Worm (Caenorhabditis elegans): ENCODE data around the gene R07B1.6.

The R07B1.6 gene

DNA sequence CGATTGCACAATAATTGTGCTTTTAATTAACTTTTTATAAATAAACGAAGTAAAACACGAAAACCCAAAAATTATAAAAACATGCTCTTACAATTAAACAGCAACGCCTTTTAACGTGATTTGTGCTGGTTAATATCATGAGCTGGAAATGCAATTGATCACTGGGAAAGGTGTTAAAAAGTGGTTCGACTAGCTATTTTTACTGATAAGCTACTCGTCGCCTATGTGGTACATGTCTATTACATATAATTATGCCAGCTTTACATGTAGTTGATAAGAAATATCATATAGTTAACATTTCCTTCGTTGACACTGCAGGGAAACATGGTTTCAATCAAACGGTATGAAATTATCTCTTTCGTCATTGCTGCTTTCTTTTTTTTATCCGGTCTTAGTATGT, 8.4 kb upstream of the R07B1.6 start, which contains the start of gene scav-5:
Gene scav-5 (plus strand): TSS at position 297 of the 400 bp plus-strand sequence.
- TF ChIP-seq scrt-1 (GFP tag; IDR thresholded peaks at IDR 0.05) (no peak), F13C5.2 (tag; optimal IDR thresholded peaks at IDR 0.05) (no peak)

DNA sequence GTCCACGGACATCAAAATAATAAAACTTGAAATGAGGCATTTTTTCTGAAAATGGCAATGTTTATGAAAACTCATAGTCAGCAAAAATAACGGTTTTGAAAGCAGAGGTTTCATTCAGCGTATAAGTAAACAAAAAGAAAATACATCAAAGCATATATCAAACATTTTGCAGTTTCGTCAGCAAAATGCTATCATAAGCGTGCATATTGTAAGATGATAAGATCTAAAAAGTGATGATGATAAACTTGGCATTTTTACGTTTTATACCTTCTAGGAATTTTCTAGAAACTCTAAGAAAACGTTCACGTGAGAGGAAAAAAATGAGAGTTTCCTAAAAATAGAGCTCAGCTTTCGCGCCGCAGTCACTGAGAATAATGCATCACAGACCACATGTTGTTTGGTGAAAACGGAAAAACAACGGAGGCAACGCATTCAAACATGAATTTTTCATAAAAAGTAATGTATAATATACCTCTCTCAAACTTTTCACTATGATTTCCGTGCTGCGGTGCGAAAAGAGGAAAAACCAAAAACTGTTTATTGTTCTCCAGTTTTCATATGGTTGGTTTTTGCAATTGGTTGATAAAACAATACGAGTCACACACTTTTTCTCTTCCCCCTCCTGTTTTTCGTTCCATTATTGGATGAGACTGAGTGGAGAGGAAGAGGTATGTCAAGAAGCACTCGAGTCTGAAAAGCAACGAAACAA, 3.4 kb upstream of the R07B1.6 start, which contains the start of the genes gst-36 and R07B1.5:
Gene gst-36 (minus strand): TSS at position 45 of the 709 bp plus-strand sequence.
Gene R07B1.5 (plus strand): TSS at position 665 of the 709 bp plus-strand sequence.
- TF ChIP-seq hmbx-1 (tag; optimal IDR thresholded peaks at IDR 0.05) (no peak), flt-1 (GFP tag; IDR thresholded peaks at IDR 0.05) (no peak), tra-4 (tag; optimal IDR thresholded peaks at IDR 0.05) (no peak), sea-1 (GFP tag; conservative IDR thresholded peaks at IDR 0.05) (no peak), hmg-4 (GFP tag; optimal IDR thresholded peaks at IDR 0.05) (no peak), ceh-36 (tag; optimal IDR thresholded peaks at IDR 0.05) (no peak), hnd-1 (tag; optimal IDR thresholded peaks at IDR 0.05) (no peak), ets-7 (tag; optimal IDR thresholded peaks at IDR 0.05) (no peak), ceh-13 (GFP tag; optimal IDR thresholded peaks at IDR 0.05) (no peak)

DNA sequence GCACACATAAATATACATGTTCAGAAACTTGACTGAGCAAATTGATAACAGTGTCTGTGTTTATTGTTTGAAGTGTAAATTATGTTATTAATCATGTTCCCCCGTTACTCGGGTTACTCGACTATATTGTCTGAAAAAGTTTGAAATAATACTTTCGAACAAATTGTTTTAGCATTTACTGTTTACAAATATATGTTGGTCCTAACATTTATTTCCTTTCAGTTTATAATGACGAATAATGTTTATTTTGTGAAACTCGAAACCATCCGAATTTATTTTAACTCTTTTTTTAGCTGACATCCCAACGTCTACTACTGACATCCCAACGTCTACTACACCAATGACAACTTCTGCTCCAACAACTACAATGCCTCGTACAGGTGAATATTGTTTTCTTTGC, 2.4 kb downstream of the R07B1.6 start, which contains the start of gene R07B1.7:
Gene R07B1.7 (plus strand): TSS at position 301 of the 400 bp plus-strand sequence.
- TF ChIP-seq pes-1 (GFP tag; IDR thresholded peaks at IDR 0.05) (no peak), aly-1 (tag; optimal IDR thresholded peaks at IDR 0.05) (no peak), tbx-37 (GFP tag; conservative IDR thresholded peaks at IDR 0.05) (no peak), hnd-1 (tag; optimal IDR thresholded peaks at IDR 0.05) (no peak), F13C5.2 (tag; optimal IDR thresholded peaks at IDR 0.05) (no peak), ceh-36 (tag; optimal IDR thresholded peaks at IDR 0.05) (no peak), scrt-1 (GFP tag; IDR thresholded peaks at IDR 0.05) (no peak)

DNA sequence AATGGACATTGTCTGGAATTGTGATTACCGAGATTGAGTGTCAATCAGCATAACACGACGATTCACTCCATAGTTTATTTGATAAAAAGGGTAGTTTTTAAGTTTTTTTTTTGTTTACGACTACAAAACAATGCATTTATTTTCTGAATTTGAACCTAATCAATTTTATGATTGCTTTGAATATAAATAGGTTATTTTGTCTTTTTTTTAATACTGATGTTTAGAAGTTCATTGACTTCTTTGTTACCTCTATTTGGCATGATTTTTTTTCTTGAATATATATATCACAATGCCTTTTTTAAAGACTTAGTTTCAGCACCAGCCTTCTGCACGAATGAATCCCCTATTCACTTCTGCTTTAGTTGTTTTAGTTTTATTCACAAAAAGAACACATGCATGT, 3.1 kb downstream of the R07B1.6 start, which contains the start of gene R07B1.13:
Gene R07B1.13 (plus strand): TSS at position 301 of the 400 bp plus-strand sequence.
- TF ChIP-seq ceh-36 (tag; optimal IDR thresholded peaks at IDR 0.05) (no peak), scrt-1 (GFP tag; IDR thresholded peaks at IDR 0.05) (no peak), hmbx-1 (tag; optimal IDR thresholded peaks at IDR 0.05) (no peak), F13C5.2 (tag; optimal IDR thresholded peaks at IDR 0.05) (no peak), B0310.2 (tag; optimal IDR thresholded peaks at IDR 0.05) (no peak), hmg-4 (GFP tag; optimal IDR thresholded peaks at IDR 0.05) (no peak), hnd-1 (tag; optimal IDR thresholded peaks at IDR 0.05) (no peak), tbx-37 (GFP tag; conservative IDR thresholded peaks at IDR 0.05) (no peak), flt-1 (GFP tag; IDR thresholded peaks at IDR 0.05) (no peak), pes-1 (GFP tag; IDR thresholded peaks at IDR 0.05) (no peak), aly-1 (tag; optimal IDR thresholded peaks at IDR 0.05) (no peak), ama-1 (optimal IDR thresholded peaks at IDR 0.05) (no peak), tra-4 (tag; optimal IDR thresholded peaks at IDR 0.05) (no peak), sea-1 (GFP tag; conservative IDR thresholded peaks at IDR 0.05) (no peak)

- TF ChIP-seq tra-4 (tag; optimal IDR thresholded peaks at IDR 0.05) = no peak
- TF ChIP-seq B0310.2 (tag; optimal IDR thresholded peaks at IDR 0.05) = no peak
- no peak for TF ChIP-seq hmg-4 (GFP tag; optimal IDR thresholded peaks at IDR 0.05)
- no peak for TF ChIP-seq flt-1 (GFP tag; IDR thresholded peaks at IDR 0.05)
- no peak for TF ChIP-seq ets-7 (tag; optimal IDR thresholded peaks at IDR 0.05)
Measured at ce11 chrX:9872554-9872953, 6.1 kb downstream of the R07B1.6 start, which contains the start of gene R07B1.8. R07B1.8 (minus strand) TSS chrX:9872654.

ce11 chrX:9877117-9877516, 10.7 kb downstream of the R07B1.6 start, which contains the start of gene R07B1.9:
R07B1.9 (plus strand) TSS chrX:9877417.
- TF ChIP-seq scrt-1 (GFP tag; IDR thresholded peaks at IDR 0.05) (no peak), ama-1 (optimal IDR thresholded peaks at IDR 0.05) (no peak), F13C5.2 (tag; optimal IDR thresholded peaks at IDR 0.05) (no peak)

DNA sequence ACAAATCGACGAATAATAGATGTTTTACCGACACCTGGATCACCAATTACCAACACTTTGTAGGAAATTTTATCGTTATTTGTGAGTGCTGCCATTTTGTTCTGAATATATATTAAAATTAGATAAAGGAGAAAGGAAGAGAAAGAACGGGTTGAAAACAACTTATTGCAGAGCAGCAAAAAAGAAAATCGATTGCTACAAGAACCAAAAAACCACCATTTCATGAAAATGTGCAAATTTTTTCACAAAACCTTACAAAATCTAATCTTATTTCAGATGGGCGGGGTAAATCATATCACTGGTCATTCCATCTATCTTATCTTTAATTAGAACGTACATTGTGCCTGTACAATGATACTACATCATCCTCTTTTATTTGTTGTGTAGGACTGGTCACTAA, 15.7 kb downstream of the R07B1.6 start, which contains the start of gene glo-1:
Gene glo-1 (minus strand): TSS at position 101 of the 400 bp plus-strand sequence.
- TF ChIP-seq ets-7 (tag; optimal IDR thresholded peaks at IDR 0.05) (no peak), pes-1 (GFP tag; IDR thresholded peaks at IDR 0.05) (no peak)

ce11 chrX:9882572-9882971, 16.1 kb downstream of the R07B1.6 start:
- no peak for TF ChIP-seq flt-1 (GFP tag; IDR thresholded peaks at IDR 0.05)

DNA sequence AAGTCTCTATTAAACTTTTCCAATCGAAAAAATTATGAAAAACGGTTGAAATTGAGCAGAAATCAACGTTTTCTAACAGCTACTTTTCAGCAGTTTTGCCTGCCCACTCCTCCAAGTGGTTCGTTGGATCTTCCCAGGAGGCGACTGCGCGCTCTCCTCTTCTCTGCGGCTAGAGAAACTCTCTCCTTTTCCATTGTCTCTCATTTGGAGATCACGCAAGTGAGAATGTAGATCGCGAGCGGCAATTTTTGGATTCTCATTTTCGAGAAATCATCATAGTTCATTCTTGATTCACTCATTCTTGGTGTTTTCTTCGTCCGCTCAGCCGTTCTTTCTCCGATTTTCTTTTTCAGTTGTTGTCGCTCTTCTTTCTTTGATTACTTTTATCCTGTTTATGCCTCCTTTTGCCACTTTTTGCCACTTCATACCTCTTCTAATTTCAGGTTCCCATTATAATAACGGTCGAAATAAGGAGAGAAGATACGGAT, 17.4 kb downstream of the R07B1.6 start, which contains the start of gene mrp-4:
Gene mrp-4 (plus strand): TSS at position 438 of the 488 bp plus-strand sequence.
- no peak for TF ChIP-seq tra-4 (tag; optimal IDR thresholded peaks at IDR 0.05)
- no peak for TF ChIP-seq flt-1 (GFP tag; IDR thresholded peaks at IDR 0.05)
- TF ChIP-seq scrt-1 (GFP tag; IDR thresholded peaks at IDR 0.05) = no peak
- no peak for TF ChIP-seq ets-7 (tag; optimal IDR thresholded peaks at IDR 0.05)
- no peak for TF ChIP-seq F13C5.2 (tag; optimal IDR thresholded peaks at IDR 0.05)
- TF ChIP-seq ama-1 (optimal IDR thresholded peaks at IDR 0.05) = no peak
- no peak for TF ChIP-seq hmg-4 (GFP tag; optimal IDR thresholded peaks at IDR 0.05)
- TF ChIP-seq hmbx-1 (tag; optimal IDR thresholded peaks at IDR 0.05) = no peak
- TF ChIP-seq pes-1 (GFP tag; IDR thresholded peaks at IDR 0.05) = no peak
- TF ChIP-seq aly-1 (tag; optimal IDR thresholded peaks at IDR 0.05) = no peak
- no peak for TF ChIP-seq ceh-36 (tag; optimal IDR thresholded peaks at IDR 0.05)
- TF ChIP-seq tbx-37 (GFP tag; conservative IDR thresholded peaks at IDR 0.05) = no peak
- TF ChIP-seq sea-1 (GFP tag; conservative IDR thresholded peaks at IDR 0.05) = no peak
- no peak for TF ChIP-seq hnd-1 (tag; optimal IDR thresholded peaks at IDR 0.05)
- no peak for TF ChIP-seq B0310.2 (tag; optimal IDR thresholded peaks at IDR 0.05)
- no peak for TF ChIP-seq ceh-13 (GFP tag; optimal IDR thresholded peaks at IDR 0.05)
- no peak for TF ChIP-seq tbx-11 (GFP tag; IDR thresholded peaks at IDR 0.05)

Data from whole organism, early embryonic.